Worm (Caenorhabditis elegans): Measurements from ENCODE around the gene fat-3.
A peak's percentile ranks its signal among the peaks of the same experiment; 100 is the strongest.

The fat-3 gene

ce11 chrIV:9842071-9842470 lies 39.2 kb downstream of the fat-3 start, which contains the start of gene K07F5.17:
K07F5.17 (plus strand) TSS chrIV:9842371.
- TF ChIP-seq hlh-11 (tag; optimal IDR thresholded peaks at IDR 0.05): no peak
- no peak for TF ChIP-seq dmd-9 (GFP tag; IDR thresholded peaks at IDR 0.05)
- TF ChIP-seq unc-39 (tag; optimal IDR thresholded peaks at IDR 0.05): no peak
- no peak for TF ChIP-seq php-3 (GFP tag; IDR thresholded peaks at IDR 0.05)
- TF ChIP-seq nhr-25 (tag; optimal IDR thresholded peaks at IDR 0.05; ENCODE audit: borderline replicate concordance, insufficient read depth): no peak
- TF ChIP-seq lin-15B (tag; optimal IDR thresholded peaks at IDR 0.05): no peak
- no peak for TF ChIP-seq nhr-77 (tag; optimal IDR thresholded peaks at IDR 0.05)
- TF ChIP-seq mxl-3 (GFP tag; optimal IDR thresholded peaks at IDR 0.05): no peak
- no peak for TF ChIP-seq zfp-3 (GFP tag; conservative IDR thresholded peaks at IDR 0.05)
- no peak for TF ChIP-seq F10B5.3 (tag; optimal IDR thresholded peaks at IDR 0.05)
- no peak for TF ChIP-seq D1046.2 (GFP tag; IDR thresholded peaks at IDR 0.05)
- no peak for TF ChIP-seq spr-1 (tag; optimal IDR thresholded peaks at IDR 0.05)
- TF ChIP-seq set-16 (GFP tag; IDR thresholded peaks at IDR 0.05): no peak
- TF ChIP-seq zag-1 (tag; optimal IDR thresholded peaks at IDR 0.05): no peak
- TF ChIP-seq F44E2.7 (GFP tag; IDR thresholded peaks at IDR 0.05): no peak

ce11 chrIV:9843760-9844159 lies 40.9 kb downstream of the fat-3 start, which contains the start of gene nspd-2:
nspd-2 (plus strand) TSS chrIV:9844060.
- TF ChIP-seq pha-4 (GFP tag; IDR thresholded peaks at IDR 0.05) (no peak), pha-4 (tag; optimal IDR thresholded peaks at IDR 0.05) (no peak), unc-62 (GFP tag; optimal IDR thresholded peaks at IDR 0.05 in 1 of 2) (peak in 1 of 2 experiments; percentile 71), unc-62 (tag; optimal IDR thresholded peaks at IDR 0.05) (no peak), fos-1 (tag; optimal IDR thresholded peaks at IDR 0.05) (no peak)

ce11 chrIV:9846574-9846973 lies 43.8 kb downstream of the fat-3 start, which contains the start of gene K07F5.6:
K07F5.6 (minus strand) TSS chrIV:9846674.
- no peak for TF ChIP-seq pqm-1 (tag; optimal IDR thresholded peaks at IDR 0.05)
- TF ChIP-seq saeg-2 (GFP tag; IDR thresholded peaks at IDR 0.05): no peak
- TF ChIP-seq zip-11 (GFP tag; IDR thresholded peaks at IDR 0.05): no peak

ce11 chrIV:9848075-9848474 lies 45.3 kb downstream of the fat-3 start, which contains the start of gene K07F5.7:
K07F5.7 (minus strand) TSS chrIV:9848175.
- TF ChIP-seq daf-8 (GFP tag; IDR thresholded peaks at IDR 0.05) (no peak), aha-1 (tag) (peak; percentile 64), arid-1 (GFP tag; conservative IDR thresholded peaks at IDR 0.05) (no peak)

ce11 chrIV:9849624-9850023 lies 46.8 kb downstream of the fat-3 start, which contains the start of gene K07F5.8:
K07F5.8 (minus strand) TSS chrIV:9849724.
- no peak for TF ChIP-seq nhr-41 (GFP tag; IDR thresholded peaks at IDR 0.05)

- TF ChIP-seq F49E8.2 (tag; optimal IDR thresholded peaks at IDR 0.05; ENCODE audit: borderline replicate concordance) (no peak), dmd-9 (GFP tag; IDR thresholded peaks at IDR 0.05) (no peak), ctbp-1 (GFP tag; IDR thresholded peaks at IDR 0.05) (no peak), madf-5 (GFP tag; IDR thresholded peaks at IDR 0.05) (no peak)
Observed at ce11 chrIV:9850931-9851330, 48.1 kb downstream of the fat-3 start, which contains the start of gene ssp-10. ssp-10 (minus strand) TSS chrIV:9851031.

- TF ChIP-seq hlh-11 (tag; optimal IDR thresholded peaks at IDR 0.05): no peak
- TF ChIP-seq daf-12 (tag; optimal IDR thresholded peaks at IDR 0.05): no peak
- no peak for TF ChIP-seq dmd-8 (GFP tag; IDR thresholded peaks at IDR 0.05)
- no peak for TF ChIP-seq tra-1 (GFP tag; IDR thresholded peaks at IDR 0.05)
- no peak for TF ChIP-seq nhr-76 (tag; optimal IDR thresholded peaks at IDR 0.05)
- TF ChIP-seq ces-1 (GFP tag; optimal IDR thresholded peaks at IDR 0.05): no peak
- no peak for TF ChIP-seq saeg-2 (GFP tag; IDR thresholded peaks at IDR 0.05)
Observed at ce11 chrIV:9852250-9852649, 49.4 kb downstream of the fat-3 start, which contains the start of gene ssq-1. ssq-1 (plus strand) TSS chrIV:9852550.
